Worm (Caenorhabditis elegans): ENCODE results near the gene F25E5.2.

The F25E5.2 gene

ce11 chrV:7420162-7420561 is 34.9 kb upstream of the F25E5.2 start, which contains the start of gene srxa-4:
srxa-4 (plus strand) TSS chrV:7420462.
- TF ChIP-seq madf-3 (GFP tag; IDR thresholded peaks at IDR 0.05) (no peak), hrde-1 (tag; optimal IDR thresholded peaks at IDR 0.05; ENCODE audit: borderline replicate concordance) (no peak), rcor-1 (GFP tag; IDR thresholded peaks at IDR 0.05) (no peak), lin-35 (GFP tag; optimal IDR thresholded peaks at IDR 0.05) (no peak), ztf-6 (GFP tag; IDR thresholded peaks at IDR 0.05) (no peak), B0019.2 (GFP tag; conservative IDR thresholded peaks at IDR 0.05) (no peak), nhr-27 (tag; optimal IDR thresholded peaks at IDR 0.05) (no peak), madf-6 (GFP tag; IDR thresholded peaks at IDR 0.05) (no peak), attf-6 (GFP tag; IDR thresholded peaks at IDR 0.05) (no peak), F57C9.4 (tag; optimal IDR thresholded peaks at IDR 0.05) (no peak), ccch-3 (GFP tag; optimal IDR thresholded peaks at IDR 0.05) (no peak), ceh-91 (GFP tag; IDR thresholded peaks at IDR 0.05) (no peak), Y56A3A.18 (GFP tag; IDR thresholded peaks at IDR 0.05) (no peak), pbrm-1 (GFP tag; IDR thresholded peaks at IDR 0.05) (no peak), zfh-2 (GFP tag; conservative IDR thresholded peaks at IDR 0.05) (no peak)

DNA sequence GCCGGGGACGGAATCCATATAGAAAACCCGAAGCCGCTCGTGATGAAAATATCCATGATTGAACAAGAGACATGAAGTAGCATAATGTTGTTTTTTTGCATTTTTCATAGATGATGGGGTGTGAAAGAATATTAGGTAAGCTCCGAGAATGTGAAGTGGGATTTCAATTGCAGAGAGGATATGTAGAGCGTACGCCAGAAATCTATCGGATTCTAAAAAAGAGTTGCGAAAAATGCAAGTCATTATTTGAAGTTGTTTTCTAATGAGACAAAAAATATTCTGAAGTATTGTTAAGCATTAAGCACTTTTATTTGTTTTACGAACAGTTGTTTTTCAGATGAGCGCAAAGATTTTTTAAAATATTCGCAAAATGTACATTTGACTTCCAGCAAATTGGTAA is 30.8 kb upstream of the F25E5.2 start, which contains the start of gene F18E3.10:
Gene F18E3.10, minus strand, starts transcription at position 101 of the 400 bp plus-strand sequence.
- no peak for TF ChIP-seq mxl-1 (tag; optimal IDR thresholded peaks at IDR 0.05)
- no peak for TF ChIP-seq ztf-28 (GFP tag; IDR thresholded peaks at IDR 0.05)
- no peak for TF ChIP-seq ceh-79 (tag; optimal IDR thresholded peaks at IDR 0.05)
- TF ChIP-seq hmg-1.2 (GFP tag; IDR thresholded peaks at IDR 0.05), result no peak
- no peak for TF ChIP-seq F23B12.7 (tag; optimal IDR thresholded peaks at IDR 0.05; ENCODE audit: insufficient read depth)
- no peak for TF ChIP-seq ztf-22 (GFP tag; optimal IDR thresholded peaks at IDR 0.05)
- TF ChIP-seq nhr-27 (tag; optimal IDR thresholded peaks at IDR 0.05), result no peak
- TF ChIP-seq snpc-1.3 (tag; optimal IDR thresholded peaks at IDR 0.05; ENCODE audit: insufficient read depth), result no peak
- TF ChIP-seq akir-1 (GFP tag; optimal IDR thresholded peaks at IDR 0.05), result no peak
- no peak for TF ChIP-seq dpff-1 (tag; optimal IDR thresholded peaks at IDR 0.05)
- TF ChIP-seq aptf-3 (GFP tag; IDR thresholded peaks at IDR 0.05), result no peak
- no peak for TF ChIP-seq ceh-58 (GFP tag; IDR thresholded peaks at IDR 0.05)
- TF ChIP-seq dox-1 (GFP tag; IDR thresholded peaks at IDR 0.05), result no peak
- no peak for TF ChIP-seq pbrm-1 (GFP tag; IDR thresholded peaks at IDR 0.05)
- no peak for TF ChIP-seq fkh-3 (tag; optimal IDR thresholded peaks at IDR 0.05)
- no peak for TF ChIP-seq sdz-38 (tag; optimal IDR thresholded peaks at IDR 0.05)
- no peak for TF ChIP-seq cebp-1 (GFP tag; IDR thresholded peaks at IDR 0.05)
- no peak for TF ChIP-seq cebp-1 (tag; optimal IDR thresholded peaks at IDR 0.05)
- no peak for TF ChIP-seq ceh-100 (GFP tag; IDR thresholded peaks at IDR 0.05)
- TF ChIP-seq B0336.3 (GFP tag; IDR thresholded peaks at IDR 0.05), result no peak

DNA sequence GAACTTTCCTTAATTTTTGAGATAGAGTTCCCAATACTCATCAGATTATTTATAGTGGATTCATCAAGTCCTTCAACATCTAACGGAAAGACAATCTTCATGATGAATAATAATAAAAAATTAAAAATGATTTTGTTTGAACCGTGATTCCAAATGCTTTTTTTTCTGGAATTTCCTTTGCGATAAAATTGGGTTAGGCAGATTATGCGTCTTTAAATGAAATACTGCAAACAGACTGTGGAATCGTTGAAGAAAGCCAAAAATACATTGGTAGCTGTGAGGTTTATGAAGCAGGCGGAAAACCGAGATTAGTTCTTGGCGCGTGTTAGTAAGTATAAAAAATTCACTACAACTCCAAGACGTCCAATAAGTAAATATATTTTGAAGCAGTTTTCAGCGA is 28.5 kb upstream of the F25E5.2 start, which contains the start of gene srw-68:
Gene srw-68, minus strand, starts transcription at position 101 of the 400 bp plus-strand sequence.
- TF ChIP-seq atf-7 (tag; optimal IDR thresholded peaks at IDR 0.05) (no peak), F55B11.4 (tag; optimal IDR thresholded peaks at IDR 0.05; ENCODE audit: borderline replicate concordance, insufficient read depth) (no peak), dpl-1 (GFP tag; optimal IDR thresholded peaks at IDR 0.05) (no peak), C17E4.6 (GFP tag; IDR thresholded peaks at IDR 0.05) (no peak), somi-1 (GFP tag; optimal IDR thresholded peaks at IDR 0.05) (no peak), F49E8.2 (tag; optimal IDR thresholded peaks at IDR 0.05; ENCODE audit: insufficient read depth) (no peak), ztf-6 (GFP tag; IDR thresholded peaks at IDR 0.05) (no peak), unc-130 (GFP tag; optimal IDR thresholded peaks at IDR 0.05) (no peak), ceh-100 (GFP tag; IDR thresholded peaks at IDR 0.05) (no peak), madf-8 (GFP tag; conservative IDR thresholded peaks at IDR 0.05) (no peak), rec-8 (tag; optimal IDR thresholded peaks at IDR 0.05) (no peak), B0019.2 (GFP tag; conservative IDR thresholded peaks at IDR 0.05) (no peak), ceh-79 (tag; optimal IDR thresholded peaks at IDR 0.05) (no peak), hmg-1.2 (GFP tag; IDR thresholded peaks at IDR 0.05) (no peak), ztf-22 (GFP tag; optimal IDR thresholded peaks at IDR 0.05) (no peak), F33H1.4 (GFP tag; IDR thresholded peaks at IDR 0.05) (no peak), madf-3 (GFP tag; IDR thresholded peaks at IDR 0.05) (no peak), snpc-4 (GFP tag; optimal IDR thresholded peaks at IDR 0.05) (no peak), snpc-4 (tag; optimal IDR thresholded peaks at IDR 0.05) (no peak)
